Fruit fly (Drosophila melanogaster): ENCODE results near the gene Decay.

DNA sequence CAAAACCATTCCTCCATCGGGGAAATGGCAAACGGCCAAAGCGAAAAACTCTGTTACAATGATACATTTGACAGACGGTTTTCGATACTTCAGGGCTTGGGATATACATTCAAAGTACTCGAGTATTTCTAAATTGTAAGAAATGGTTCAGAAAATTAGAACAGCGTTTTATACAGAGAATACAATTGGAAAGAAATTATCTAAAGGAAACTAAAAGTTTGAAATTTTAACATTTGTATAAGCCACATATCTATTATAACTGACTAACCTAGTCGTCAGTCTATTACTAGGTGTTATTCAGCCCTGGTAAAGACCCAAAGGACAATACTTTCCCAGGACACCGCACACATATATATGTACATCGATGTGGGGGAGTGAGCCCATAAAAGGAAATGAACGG is 24.4 kb downstream of the Decay start:
- TF ChIP-seq CG32006 (GFP tag; optimal IDR thresholded peaks at IDR 0.05) (no peak), CG16779 (tag; optimal IDR thresholded peaks at IDR 0.05) (no peak), spab (GFP tag; optimal IDR thresholded peaks at IDR 0.05) (no peak), Sox102F (GFP tag; optimal IDR thresholded peaks at IDR 0.05) (no peak), fkh (GFP tag; optimal IDR thresholded peaks at IDR 0.05) (no peak), CG6163 (GFP tag; IDR thresholded peaks at IDR 0.05) (no peak), Hr39 (GFP tag; optimal IDR thresholded peaks at IDR 0.05) (no peak), eg (GFP tag; IDR thresholded peaks at IDR 0.05) (no peak), net (GFP tag; optimal IDR thresholded peaks at IDR 0.05) (no peak), CG6792 (GFP tag; optimal IDR thresholded peaks at IDR 0.05) (no peak), Sox14 (GFP tag; optimal IDR thresholded peaks at IDR 0.05) (no peak), acj6 (GFP tag; optimal IDR thresholded peaks at IDR 0.05) (no peak)

All from whole organism, prepupa.